Worm (Caenorhabditis elegans): ENCODE measurements around the gene C36B7.5.

DNA sequence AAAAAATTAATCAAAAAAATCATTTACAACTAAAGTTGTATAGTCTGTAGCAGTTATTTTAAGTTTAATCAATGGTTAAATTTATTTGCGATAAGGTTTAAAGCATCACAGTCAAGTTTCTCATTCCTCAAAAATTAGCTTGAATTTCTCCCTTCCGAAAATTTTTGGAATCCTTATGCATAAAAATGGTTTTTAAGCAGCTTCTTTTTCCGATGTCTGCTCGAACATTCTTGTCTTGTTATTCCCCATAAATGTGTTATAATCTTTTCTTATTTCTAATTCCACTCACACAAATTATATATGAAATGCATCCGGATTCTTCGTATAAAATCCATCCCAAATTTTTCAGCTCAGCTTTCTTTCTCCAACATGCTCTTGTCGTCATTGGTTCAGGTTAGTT, 5.2 kb upstream of the C36B7.5 start, which contains the start of gene C36B7.3:
- TF ChIP-seq dao-5 (tag; optimal IDR thresholded peaks at IDR 0.05) (no peak), him-1 (tag; optimal IDR thresholded peaks at IDR 0.05) (no peak)

Data from whole organism, L4/young adult.